Fruit fly (Drosophila melanogaster): ENCODE measurements around the gene Whamy.

- TF ChIP-seq psq (optimal IDR thresholded peaks at IDR 0.05): no peak
- no peak for TF ChIP-seq usp (GFP tag; optimal IDR thresholded peaks at IDR 0.05)
These were observed 4.1 kb downstream of the Whamy start for dm6 chr3R:9770127-9770526.
